Comparison of ENCODE assay signal across 4 worm cellular contexts in the genomic region with DNA sequence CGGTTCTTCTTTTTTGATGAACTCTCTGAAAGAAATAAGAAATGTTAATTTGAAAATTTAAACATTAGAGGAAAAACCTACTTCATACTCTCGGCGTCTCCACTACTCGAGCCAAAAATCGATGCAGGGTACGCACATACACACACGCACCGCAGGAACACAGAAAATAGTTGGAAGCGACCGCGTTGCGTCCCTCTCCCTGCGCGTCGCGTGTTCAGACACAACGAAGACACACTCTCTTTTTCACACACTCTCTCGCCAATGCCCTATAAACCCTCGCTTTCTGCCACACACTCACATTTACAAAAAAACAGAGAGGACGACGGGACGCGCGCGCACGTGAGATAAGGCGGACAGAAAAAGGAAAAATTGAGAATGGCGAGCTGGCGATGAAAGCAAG.
TF ChIP-seq lines count a peak whose summit lies in the region.

A gene (minus strand): TSS at position 235 of the 400 bp plus-strand sequence.

TF ChIP-seq in whole organism, L2 larva, 48 proteins besides CTCF, POLR2A, EP300 and RAD21 (continues in another document):
- TF ChIP-seq nhr-6 (tag; optimal IDR thresholded peaks at IDR 0.05; lab: Kevin White, UChicago) (peak; percentile 42), blmp-1 (tag; optimal IDR thresholded peaks at IDR 0.05; lab: Kevin White, UChicago; ENCODE audit: insufficient read depth) (peak; percentile 49), ztf-4 (tag; optimal IDR thresholded peaks at IDR 0.05; lab: Kevin White, UChicago) (peak; percentile 41), aly-2 (tag; optimal IDR thresholded peaks at IDR 0.05; lab: Kevin White, UChicago) (no peak), sma-9 (GFP tag; optimal IDR thresholded peaks at IDR 0.05; lab: Kevin White, UChicago) (peak; percentile 90), sma-9 (tag; optimal IDR thresholded peaks at IDR 0.05; lab: Kevin White, UChicago) (no peak), ZK546.5 (tag; optimal IDR thresholded peaks at IDR 0.05; lab: Kevin White, UChicago) (no peak), lin-13 (GFP tag; optimal IDR thresholded peaks at IDR 0.05; lab: Kevin White, UChicago) (peak; percentile 83), ztf-1 (GFP tag; conservative IDR thresholded peaks at IDR 0.05; lab: Robert Waterston, UW) (no peak), ceh-82 (tag; optimal IDR thresholded peaks at IDR 0.05; lab: Kevin White, UChicago) (peak; percentile 33), C34F6.9 (tag; optimal IDR thresholded peaks at IDR 0.05; lab: Kevin White, UChicago) (peak; percentile 94), elt-1 (tag; optimal IDR thresholded peaks at IDR 0.05; lab: Kevin White, UChicago) (no peak), lsy-2 (tag; optimal IDR thresholded peaks at IDR 0.05; lab: Kevin White, UChicago) (peak; percentile 53 to 84), snpc-4 (tag; optimal IDR thresholded peaks at IDR 0.05; lab: Kevin White, UChicago) (peak; percentile 26), ztf-11 (tag; optimal IDR thresholded peaks at IDR 0.05; lab: Kevin White, UChicago) (no peak), nhr-10 (tag; optimal IDR thresholded peaks at IDR 0.05; lab: Kevin White, UChicago) (no peak), mdl-1 (tag; optimal IDR thresholded peaks at IDR 0.05; lab: Kevin White, UChicago) (peak; percentile 84 to 95), nhr-23 (tag; optimal IDR thresholded peaks at IDR 0.05; lab: Kevin White, UChicago) (no peak), mab-5 (tag; optimal IDR thresholded peaks at IDR 0.05; lab: Kevin White, UChicago) (peak; percentile 48), nhr-129 (tag; optimal IDR thresholded peaks at IDR 0.05; lab: Kevin White, UChicago) (peak; percentile 93), lin-39 (tag; optimal IDR thresholded peaks at IDR 0.05; lab: Kevin White, UChicago) (no peak), ceh-16 (tag; optimal IDR thresholded peaks at IDR 0.05; lab: Kevin White, UChicago) (no peak)

TF ChIP-seq in whole organism, L4 larva, 104 proteins besides CTCF, POLR2A, EP300 and RAD21 (continues in another document):
- TF ChIP-seq nhr-48 (tag; optimal IDR thresholded peaks at IDR 0.05; lab: Kevin White, UChicago) (peak; percentile 81), vab-7 (GFP tag; IDR thresholded peaks at IDR 0.05; lab: Robert Waterston, UW) (peak; percentile 52; the same call in 1 of the 2 replicates), dpl-1 (GFP tag; optimal IDR thresholded peaks at IDR 0.05; lab: Kevin White, UChicago) (peak; percentile 49), zfp-3 (GFP tag; conservative IDR thresholded peaks at IDR 0.05; lab: Robert Waterston, UW) (no peak), ceh-32 (tag; optimal IDR thresholded peaks at IDR 0.05; lab: Kevin White, UChicago; ENCODE audit: poor library complexity) (no peak), duxl-1 (tag; optimal IDR thresholded peaks at IDR 0.05; lab: Kevin White, UChicago; ENCODE audit: poor library complexity) (peak; percentile 46), daf-16 (GFP tag; optimal IDR thresholded peaks at IDR 0.05; lab: Kevin White, UChicago) (peak; percentile 7 to 46), daf-16 (tag; optimal IDR thresholded peaks at IDR 0.05; lab: Kevin White, UChicago) (peak; percentile 85), lin-13 (GFP tag; optimal IDR thresholded peaks at IDR 0.05; lab: Kevin White, UChicago) (peak; percentile 74), lim-7 (GFP tag; IDR thresholded peaks at IDR 0.05; lab: Robert Waterston, UW) (no peak), gei-8 (GFP tag; optimal IDR thresholded peaks at IDR 0.05; lab: Kevin White, UChicago) (peak; percentile 31), mxl-2 (GFP tag; conservative IDR thresholded peaks at IDR 0.05; lab: Robert Waterston, UW) (0 out of 2 replicates have a peak, but pooled peaks have one; percentile 32), mes-2 (tag; optimal IDR thresholded peaks at IDR 0.05; lab: Kevin White, UChicago; ENCODE audit: poor library complexity, severe bottlenecking) (peak; percentile 78), dmd-8 (GFP tag; IDR thresholded peaks at IDR 0.05; lab: Robert Waterston, UW) (no peak), zip-2 (tag; optimal IDR thresholded peaks at IDR 0.05; lab: Kevin White, UChicago) (no peak), ZK546.5 (tag; optimal IDR thresholded peaks at IDR 0.05; lab: Kevin White, UChicago) (peak in 1 of 2 experiments; percentile 7), madf-9 (GFP tag; conservative IDR thresholded peaks at IDR 0.05; lab: Robert Waterston, UW) (peak; percentile 71; the same call in 1 of the 2 replicates), nhr-237 (tag; optimal IDR thresholded peaks at IDR 0.05; lab: Kevin White, UChicago) (no peak), T26A8.4 (GFP tag; IDR thresholded peaks at IDR 0.05; lab: Robert Waterston, UW) (peak; percentile 78), nhr-77 (tag; optimal IDR thresholded peaks at IDR 0.05; lab: Kevin White, UChicago) (peak; percentile 93), fkh-10 (GFP tag; optimal IDR thresholded peaks at IDR 0.05; lab: Kevin White, UChicago) (peak; percentile 90)

TF ChIP-seq in whole organism, late embryonic, 69 proteins besides CTCF, POLR2A, EP300 and RAD21 (continues in another document):
- TF ChIP-seq C08G9.2 (tag; optimal IDR thresholded peaks at IDR 0.05; lab: Kevin White, UChicago) (peak; percentile 32), hlh-13 (GFP tag; optimal IDR thresholded peaks at IDR 0.05; lab: Kevin White, UChicago) (no peak), zip-5 (tag; optimal IDR thresholded peaks at IDR 0.05; lab: Kevin White, UChicago) (no peak), ceh-48 (tag; optimal IDR thresholded peaks at IDR 0.05; lab: Kevin White, UChicago) (peak; percentile 85), sox-2 (GFP tag; IDR thresholded peaks at IDR 0.05; lab: Robert Waterston, UW) (no peak), ceh-34 (tag; optimal IDR thresholded peaks at IDR 0.05; lab: Kevin White, UChicago) (peak; percentile 76), ceh-6 (GFP tag; optimal IDR thresholded peaks at IDR 0.05; lab: Kevin White, UChicago) (no peak), pha-4 (tag; optimal IDR thresholded peaks at IDR 0.05; lab: Kevin White, UChicago) (no peak), Y22D7AL.16 (tag; optimal IDR thresholded peaks at IDR 0.05; lab: Kevin White, UChicago) (no peak), hlh-30 (tag; optimal IDR thresholded peaks at IDR 0.05; lab: Kevin White, UChicago; ENCODE audit: insufficient read depth) (peak; percentile 82), lin-11 (tag; optimal IDR thresholded peaks at IDR 0.05; lab: Kevin White, UChicago) (no peak), tbx-2 (tag; optimal IDR thresholded peaks at IDR 0.05; lab: Kevin White, UChicago) (peak; percentile 85), pros-1 (tag; optimal IDR thresholded peaks at IDR 0.05; lab: Kevin White, UChicago) (peak; percentile 75), nfya-1 (tag; optimal IDR thresholded peaks at IDR 0.05; lab: Kevin White, UChicago) (peak; percentile 76), che-1 (tag; optimal IDR thresholded peaks at IDR 0.05; lab: Kevin White, UChicago) (no peak), sdc-2 (tag; optimal IDR thresholded peaks at IDR 0.05; lab: Kevin White, UChicago) (peak; percentile 87), ttx-3 (tag; optimal IDR thresholded peaks at IDR 0.05; lab: Kevin White, UChicago) (peak; percentile 17), C38D4.7 (GFP tag; optimal IDR thresholded peaks at IDR 0.05; lab: Kevin White, UChicago) (no peak), rnt-1 (tag; optimal IDR thresholded peaks at IDR 0.05; lab: Kevin White, UChicago) (no peak), ceh-31 (tag; optimal IDR thresholded peaks at IDR 0.05; lab: Kevin White, UChicago) (peak; percentile 86), ama-1 (optimal IDR thresholded peaks at IDR 0.05; lab: Kevin White, UChicago) (no peak), unc-42 (tag; optimal IDR thresholded peaks at IDR 0.05; lab: Kevin White, UChicago) (peak; percentile 75), elt-4 (tag; optimal IDR thresholded peaks at IDR 0.05; lab: Kevin White, UChicago) (no peak), ceh-19 (GFP tag; optimal IDR thresholded peaks at IDR 0.05; lab: Kevin White, UChicago) (peak; percentile 29), fkh-10 (GFP tag; optimal IDR thresholded peaks at IDR 0.05; lab: Kevin White, UChicago) (no peak)

TF ChIP-seq in whole organism, mixed stage, embryonic, 35 proteins besides CTCF, POLR2A, EP300 and RAD21 (continues in another document):
- TF ChIP-seq lsy-2 (tag; optimal IDR thresholded peaks at IDR 0.05; lab: Kevin White, UChicago) (peak; percentile 26), nhr-76 (tag; optimal IDR thresholded peaks at IDR 0.05; lab: Kevin White, UChicago) (no peak), nhr-237 (tag; optimal IDR thresholded peaks at IDR 0.05; lab: Kevin White, UChicago) (peak; percentile 64), lin-13 (tag; optimal IDR thresholded peaks at IDR 0.05; lab: Kevin White, UChicago) (peak; percentile 30), elt-1 (tag; optimal IDR thresholded peaks at IDR 0.05; lab: Kevin White, UChicago; ENCODE audit: borderline replicate concordance, insufficient read depth) (no peak), cnd-1 (tag; optimal IDR thresholded peaks at IDR 0.05; lab: Kevin White, UChicago) (peak; percentile 54), ceh-39 (tag; optimal IDR thresholded peaks at IDR 0.05; lab: Kevin White, UChicago) (peak; percentile 66), ceh-83 (GFP tag; optimal IDR thresholded peaks at IDR 0.05; lab: Kevin White, UChicago) (peak; percentile 29), unc-39 (tag; optimal IDR thresholded peaks at IDR 0.05; lab: Kevin White, UChicago) (no peak), pha-4 (tag; optimal IDR thresholded peaks at IDR 0.05; lab: Kevin White, UChicago) (peak; percentile 75), mls-2 (tag; optimal IDR thresholded peaks at IDR 0.05; lab: Kevin White, UChicago) (no peak), elt-3 (tag; optimal IDR thresholded peaks at IDR 0.05; lab: Kevin White, UChicago) (no peak), hlh-1 (tag; optimal IDR thresholded peaks at IDR 0.05; lab: Kevin White, UChicago) (peak; percentile 50), nhr-2 (tag; optimal IDR thresholded peaks at IDR 0.05; lab: Kevin White, UChicago) (no peak), ham-2 (GFP tag; optimal IDR thresholded peaks at IDR 0.05; lab: Kevin White, UChicago) (peak; percentile 1), ztf-11 (tag; optimal IDR thresholded peaks at IDR 0.05; lab: Kevin White, UChicago) (no peak), ceh-43 (GFP tag; optimal IDR thresholded peaks at IDR 0.05; lab: Kevin White, UChicago) (no peak), flh-1 (GFP tag; optimal IDR thresholded peaks at IDR 0.05; lab: Kevin White, UChicago) (no peak), mep-1 (tag; optimal IDR thresholded peaks at IDR 0.05; lab: Kevin White, UChicago) (peak; percentile 56), mab-5 (tag; optimal IDR thresholded peaks at IDR 0.05; lab: Kevin White, UChicago) (no peak), nhr-28 (tag; optimal IDR thresholded peaks at IDR 0.05; lab: Kevin White, UChicago) (no peak), drap-1 (GFP tag; optimal IDR thresholded peaks at IDR 0.05; lab: Kevin White, UChicago) (peak; percentile 20), blmp-1 (tag; optimal IDR thresholded peaks at IDR 0.05; lab: Kevin White, UChicago) (no peak), sem-2 (GFP tag; optimal IDR thresholded peaks at IDR 0.05; lab: Kevin White, UChicago) (no peak), zip-8 (tag; optimal IDR thresholded peaks at IDR 0.05; lab: Kevin White, UChicago) (no peak), snpc-4 (tag; optimal IDR thresholded peaks at IDR 0.05; lab: Kevin White, UChicago) (no peak), ces-1 (GFP tag; optimal IDR thresholded peaks at IDR 0.05; lab: Kevin White, UChicago) (peak; percentile 56), sptf-1 (tag; optimal IDR thresholded peaks at IDR 0.05; lab: Kevin White, UChicago) (peak; percentile 76)
